Worm (Caenorhabditis elegans) whole organism, mixed stage, embryonic: ENCODE data around the gene F44D12.6.

Experiments
- bed-3 ChIP-seq: fragments of 200-800 bp; sonication (Bioruptor generic); optimal IDR thresholded peaks from 3 replicates; lab custom pipeline; 2018; ENCODE audit warnings: mild to moderate bottlenecking, missing genetic modification characterization, moderate library complexity, missing compliant biosample characterization
- elt-3 ChIP-seq: fragments of 150-350 bp; optimal IDR thresholded peaks from 2 replicates; lab custom pipeline; 2014; ENCODE audit warnings: missing biosample characterization, missing genetic modification characterization
- lin-13 ChIP-seq: fragments of 150-350 bp; optimal IDR thresholded peaks from 2 replicates; lab custom pipeline; 2014; ENCODE audit warnings: missing biosample characterization, missing genetic modification characterization
- mep-1 ChIP-seq: fragments of 150-350 bp; optimal IDR thresholded peaks from 2 replicates; lab custom pipeline; 2017; ENCODE audit warnings: missing biosample characterization, missing genetic modification reagents, missing genetic modification characterization, inconsistent platforms
- nhr-76 ChIP-seq: sonication (generic microtip); optimal IDR thresholded peaks from 2 replicates; lab custom pipeline; 2017; ENCODE audit warnings: missing biosample characterization, missing genetic modification characterization
- sem-2 ChIP-seq: fragments of 200-800 bp; sonication (Bioruptor generic); optimal IDR thresholded peaks from 2 replicates; lab custom pipeline; 2018; ENCODE audit warnings: mild to moderate bottlenecking, missing genetic modification characterization, missing compliant biosample characterization
- snpc-4 ChIP-seq: fragments of 150-350 bp; optimal IDR thresholded peaks from 2 replicates; lab custom pipeline; 2014; ENCODE audit warnings: missing biosample characterization, missing genetic modification characterization
- ztf-11 ChIP-seq: fragments of 150-350 bp; optimal IDR thresholded peaks from 2 replicates; lab custom pipeline; 2014; ENCODE audit warnings: missing biosample characterization, missing genetic modification characterization

ce11 chrIV:10042881-10043280 is 9.7 kb downstream of the F44D12.6 start, which contains the start of gene frk-1:
- TF ChIP-seq lin-13 (tag; lab: Kevin White, UChicago) (no peak), snpc-4 (tag; lab: Kevin White, UChicago) (no peak), bed-3 (GFP tag; lab: Kevin White, UChicago) (no peak), elt-3 (tag; lab: Kevin White, UChicago) (no peak), ztf-11 (tag; lab: Kevin White, UChicago) (no peak), nhr-76 (no peak), sem-2 (GFP tag; lab: Kevin White, UChicago) (no peak), mep-1 (tag; lab: Kevin White, UChicago) (no peak)
